Worm (Caenorhabditis elegans) whole organism, early embryonic: ENCODE results near the gene str-228.

Experiments
- pes-1 ChIP-seq: fragments of 200-800 bp; sonication (Bioruptor generic); IDR thresholded peaks from 2 replicates; pipeline ENCODE4 v1.3.6; 2022; ENCODE audit warnings: missing genetic modification reagents, missing genetic modification characterization, missing compliant biosample characterization
- sea-1 ChIP-seq: fragments of 200-800 bp; sonication (Bioruptor generic); conservative IDR thresholded peaks from 2 replicates; pipeline ENCODE4 v1.3.6; 2022; ENCODE audit warnings: missing genetic modification characterization, missing compliant biosample characterization

ce11 chrV:3484702-3485101, 25.3 kb upstream of the str-228 start, which contains the start of gene srbc-33:
- TF ChIP-seq sea-1 = no peak
- TF ChIP-seq pes-1 = no peak
